Worm (Caenorhabditis elegans): ENCODE measurements around the gene srbc-67.

The srbc-67 gene

DNA sequence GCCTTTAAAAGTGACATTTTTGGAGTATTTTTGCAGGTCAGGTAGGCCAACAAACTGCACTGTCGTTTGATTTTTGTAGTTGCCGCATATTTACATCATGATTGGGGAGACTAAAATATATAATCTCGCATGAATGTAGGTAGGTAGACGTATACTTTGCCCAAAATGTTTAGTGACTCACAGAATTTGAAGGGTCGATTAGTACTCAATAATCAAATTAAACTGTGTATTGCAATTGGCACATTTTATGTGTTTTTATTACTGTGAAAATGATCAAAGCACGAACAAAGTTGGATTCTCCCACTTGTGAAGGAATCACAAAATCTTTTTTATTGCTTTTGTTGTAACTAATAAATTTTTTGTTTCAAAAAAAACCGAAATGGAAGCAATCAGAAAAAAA, 44.1 kb downstream of the srbc-67 start, which contains the start of gene C07G3.15:
Gene C07G3.15, minus strand, starts transcription at position 101 of the 400 bp plus-strand sequence.
- no peak for TF ChIP-seq W03F9.2 (tag; optimal IDR thresholded peaks at IDR 0.05)
- no peak for TF ChIP-seq dao-5 (tag; optimal IDR thresholded peaks at IDR 0.05)
- TF ChIP-seq him-1 (tag; optimal IDR thresholded peaks at IDR 0.05): no peak

ce11 chrV:3490435-3490834, 50.6 kb downstream of the srbc-67 start, which contains the start of gene srbc-36:
TSS of gene srbc-36 (minus strand) at chrV:3490535.
- TF ChIP-seq W03F9.2 (tag; optimal IDR thresholded peaks at IDR 0.05) (no peak), dao-5 (tag; optimal IDR thresholded peaks at IDR 0.05) (no peak), him-1 (tag; optimal IDR thresholded peaks at IDR 0.05) (no peak)

Measured in whole organism, L4/young adult.